Worm (Caenorhabditis elegans): ENCODE results near the gene srw-15.

ce11 chrV:15232200-15232599 lies 1.9 kb downstream of the srw-15 start, which contains the start of gene srw-13:
- TF ChIP-seq egl-18 (GFP tag; IDR thresholded peaks at IDR 0.05) (no peak), atf-7 (tag; optimal IDR thresholded peaks at IDR 0.05) (no peak), lin-40 (tag; optimal IDR thresholded peaks at IDR 0.05) (no peak), ceh-27 (GFP tag; optimal IDR thresholded peaks at IDR 0.05) (no peak), Y67H2A.10 (GFP tag; conservative IDR thresholded peaks at IDR 0.05) (no peak), efl-1 (GFP tag; optimal IDR thresholded peaks at IDR 0.05) (no peak), ztf-18 (tag; optimal IDR thresholded peaks at IDR 0.05) (no peak)

Data from whole organism, young adult.